Worm (Caenorhabditis elegans): Measurements from ENCODE around the gene T01D1.5.

DNA sequence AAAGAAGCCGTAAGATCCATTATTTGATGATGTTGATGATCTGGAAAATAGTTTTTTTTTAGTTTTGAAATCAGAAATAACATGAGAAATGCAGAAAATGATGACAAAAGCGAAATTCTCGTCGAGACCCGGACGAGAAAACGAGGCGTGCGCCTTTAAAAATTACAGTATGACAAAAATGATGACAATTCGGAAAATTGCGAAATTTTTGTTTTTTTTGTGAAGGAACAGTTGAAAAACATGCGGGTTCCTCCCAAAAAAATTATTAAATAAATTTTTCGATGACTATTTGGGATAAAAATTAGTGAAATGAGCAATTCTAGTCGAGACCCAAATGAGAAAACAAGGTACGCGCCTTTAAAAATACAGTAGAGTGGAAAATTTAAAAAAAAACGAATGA lies 31.7 kb upstream of the T01D1.5 start, which contains the start of gene ubxn-3:
- no peak for TF ChIP-seq fkh-10 (GFP tag; optimal IDR thresholded peaks at IDR 0.05)
- no peak for TF ChIP-seq eyg-1 (tag; optimal IDR thresholded peaks at IDR 0.05)
- TF ChIP-seq ceh-24 (tag; optimal IDR thresholded peaks at IDR 0.05), result no peak
- TF ChIP-seq unc-55 (GFP tag; optimal IDR thresholded peaks at IDR 0.05), result no peak
- no peak for TF ChIP-seq ama-1 (optimal IDR thresholded peaks at IDR 0.05)
- no peak for TF ChIP-seq dmd-4 (tag; optimal IDR thresholded peaks at IDR 0.05; ENCODE audit: borderline replicate concordance)
- TF ChIP-seq ceh-9 (tag; optimal IDR thresholded peaks at IDR 0.05), result no peak
- no peak for TF ChIP-seq hlh-15 (tag; optimal IDR thresholded peaks at IDR 0.05)
- TF ChIP-seq pag-3 (tag; optimal IDR thresholded peaks at IDR 0.05; ENCODE audit: borderline replicate concordance), result no peak
- no peak for TF ChIP-seq unc-42 (tag; optimal IDR thresholded peaks at IDR 0.05)
- TF ChIP-seq elt-2 (tag; optimal IDR thresholded peaks at IDR 0.05), result no peak

Data from whole organism, late embryonic.